Fruit fly (Drosophila melanogaster) whole organism, adult: Measurements from ENCODE around the gene btl.

Experiments used
- CG1620 ChIP-seq: fragments of 200-800 bp; sonication (Bioruptor generic); optimal IDR thresholded peaks from 2 replicates; lab custom pipeline; 2016; ENCODE audit warnings: missing biosample characterization, missing genetic modification characterization
- CG7101 ChIP-seq: fragments of 200-800 bp; sonication (Bioruptor generic); optimal IDR thresholded peaks from 2 replicates; lab custom pipeline; 2018; ENCODE audit warnings: missing biosample characterization, mild to moderate bottlenecking, missing genetic modification characterization, moderate library complexity
- Clk ChIP-seq: fragments of 200-800 bp; sonication (Bioruptor generic); optimal IDR thresholded peaks from 2 replicates; lab custom pipeline; 2017; ENCODE audit warnings: missing biosample characterization, missing genetic modification characterization
- Hr96 ChIP-seq: fragments of 200-800 bp; sonication (Bioruptor generic); optimal IDR thresholded peaks from 2 replicates; lab custom pipeline; 2016; ENCODE audit warnings: missing biosample characterization, missing genetic modification characterization
- cic ChIP-seq: fragments of 200-800 bp; sonication (Bioruptor generic); optimal IDR thresholded peaks from 2 replicates; lab custom pipeline; 2017; ENCODE audit warnings: missing biosample characterization, mild to moderate bottlenecking, missing genetic modification characterization, moderate library complexity

DNA sequence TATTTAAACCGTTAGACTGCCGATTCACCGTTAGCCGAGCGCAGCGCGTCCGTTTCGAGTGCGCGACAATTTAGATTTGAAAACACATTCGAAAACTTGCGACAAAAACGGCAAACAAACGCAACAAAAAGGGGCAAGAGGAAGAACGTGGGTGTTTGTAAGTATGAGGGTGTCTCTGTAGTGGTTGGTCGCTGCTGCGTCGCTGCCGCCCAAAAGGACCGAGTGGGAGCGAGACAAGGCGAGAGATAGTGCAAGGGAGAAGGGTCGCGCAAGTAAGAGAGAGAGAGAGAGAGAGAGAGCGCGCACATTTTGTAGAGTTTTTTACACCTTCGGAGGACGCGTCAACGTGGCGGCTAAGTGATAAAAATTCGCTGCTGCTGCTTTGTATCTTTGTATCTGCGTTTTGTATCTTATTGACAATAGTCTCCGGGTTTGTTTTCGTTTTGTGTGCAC lies 32.5 kb downstream of the btl start, which contains the start of gene Sox21a:
- TF ChIP-seq CG1620 (no peak), CG7101 (tag; lab: Kevin White, UChicago) (no peak), Hr96 (GFP tag; lab: Kevin White, UChicago) (no peak), cic (GFP tag; lab: Kevin White, UChicago) (no peak), Clk (no peak)
